Worm (Caenorhabditis elegans): ENCODE measurements around the gene str-5.

ce11 chrV:15718562-15718961 lies 34.5 kb upstream of the str-5 start, which contains the start of gene Y6E2A.5:
- TF ChIP-seq unc-62 (GFP tag; optimal IDR thresholded peaks at IDR 0.05), result no peak
- no peak for TF ChIP-seq nhr-23 (tag; optimal IDR thresholded peaks at IDR 0.05)
- TF ChIP-seq nhr-237 (tag; optimal IDR thresholded peaks at IDR 0.05), result no peak
- no peak for TF ChIP-seq egl-5 (tag; optimal IDR thresholded peaks at IDR 0.05)
- no peak for TF ChIP-seq mdl-1 (tag; optimal IDR thresholded peaks at IDR 0.05)
- TF ChIP-seq ceh-82 (tag; optimal IDR thresholded peaks at IDR 0.05), result no peak
- TF ChIP-seq elt-1 (tag; optimal IDR thresholded peaks at IDR 0.05), result no peak
- no peak for TF ChIP-seq fkh-2 (tag; optimal IDR thresholded peaks at IDR 0.05)
- TF ChIP-seq nhr-76 (tag; optimal IDR thresholded peaks at IDR 0.05), result no peak
- no peak for TF ChIP-seq lsy-12 (tag; optimal IDR thresholded peaks at IDR 0.05)

Data from whole organism, L3 larva.